Worm (Caenorhabditis elegans) whole organism, L1 larva: ENCODE results near the gene F13A2.5.

Experiments used
- ama-1 ChIP-seq: fragments of 150-350 bp; optimal IDR thresholded peaks from 2 replicates; lab custom pipeline; 2014
- egl-27 ChIP-seq, 2 experiments: fragments of 150-350 bp in 1 of 2; sonication (generic microtip); optimal IDR thresholded peaks; 3 replicates each; lab custom pipeline; 2017 to 2018; ENCODE audit warnings: missing biosample characterization in 2 of 2, missing genetic modification characterization in 2 of 2, missing genetic modification reagents in 2 of 2
- fkh-8 ChIP-seq: sonication (generic microtip); optimal IDR thresholded peaks from 2 replicates; lab custom pipeline; 2016; ENCODE audit warnings: mild to moderate bottlenecking, missing genetic modification characterization, missing compliant biosample characterization
- mdl-1 ChIP-seq, 2 experiments: fragments of 150-350 bp; optimal IDR thresholded peaks; 2 replicates each; lab custom pipeline; 2014 to 2017; ENCODE audit warnings: missing biosample characterization in 2 of 2, missing genetic modification characterization in 2 of 2, inconsistent platforms in 1 of 2
- mef-2 ChIP-seq: fragments of 150-350 bp; optimal IDR thresholded peaks from 2 replicates; lab custom pipeline; 2014; ENCODE audit warnings: missing biosample characterization, missing genetic modification characterization
- nhr-28 ChIP-seq: fragments of 150-350 bp; optimal IDR thresholded peaks from 2 replicates; lab custom pipeline; 2014; ENCODE audit warnings: missing biosample characterization, missing genetic modification characterization
- zag-1 ChIP-seq: fragments of 150-350 bp; optimal IDR thresholded peaks from 2 replicates; lab custom pipeline; 2014; ENCODE audit warnings: missing biosample characterization, missing genetic modification characterization

DNA sequence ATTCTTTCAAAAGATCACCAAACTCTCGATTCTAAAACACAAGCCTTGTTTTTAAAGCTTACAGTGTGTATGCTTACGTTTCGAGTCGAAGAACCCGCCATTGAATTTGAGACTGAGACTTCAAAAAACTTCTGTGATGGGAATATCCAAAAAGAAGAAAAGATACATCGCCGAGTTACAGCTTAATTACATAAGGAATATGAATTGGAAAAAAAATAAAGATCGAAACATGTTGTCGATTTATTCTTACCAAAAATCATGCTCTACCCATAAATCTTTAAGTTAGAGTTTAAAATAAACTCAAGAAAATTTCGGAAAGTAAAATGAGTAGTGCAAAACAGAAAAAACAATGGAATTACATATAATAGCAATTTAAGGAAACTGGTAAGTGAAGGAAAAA lies 15.6 kb downstream of the F13A2.5 start, which contains the start of gene F13A2.10:
- TF ChIP-seq ama-1 (lab: Kevin White, UChicago), result no peak
- TF ChIP-seq mef-2 (tag; lab: Kevin White, UChicago), result no peak
- TF ChIP-seq fkh-8 (tag; lab: Kevin White, UChicago), result no peak
- no peak for TF ChIP-seq egl-27 (tag; optimal IDR thresholded peaks at IDR 0.05; lab: Kevin White, UChicago)
- no peak for TF ChIP-seq nhr-28
- TF ChIP-seq mdl-1 (tag; optimal IDR thresholded peaks at IDR 0.05; lab: Kevin White, UChicago), result no peak
- TF ChIP-seq zag-1, result no peak
